Fruit fly (Drosophila melanogaster): ENCODE measurements around the gene CG6204.

CG6204 gene

DNA sequence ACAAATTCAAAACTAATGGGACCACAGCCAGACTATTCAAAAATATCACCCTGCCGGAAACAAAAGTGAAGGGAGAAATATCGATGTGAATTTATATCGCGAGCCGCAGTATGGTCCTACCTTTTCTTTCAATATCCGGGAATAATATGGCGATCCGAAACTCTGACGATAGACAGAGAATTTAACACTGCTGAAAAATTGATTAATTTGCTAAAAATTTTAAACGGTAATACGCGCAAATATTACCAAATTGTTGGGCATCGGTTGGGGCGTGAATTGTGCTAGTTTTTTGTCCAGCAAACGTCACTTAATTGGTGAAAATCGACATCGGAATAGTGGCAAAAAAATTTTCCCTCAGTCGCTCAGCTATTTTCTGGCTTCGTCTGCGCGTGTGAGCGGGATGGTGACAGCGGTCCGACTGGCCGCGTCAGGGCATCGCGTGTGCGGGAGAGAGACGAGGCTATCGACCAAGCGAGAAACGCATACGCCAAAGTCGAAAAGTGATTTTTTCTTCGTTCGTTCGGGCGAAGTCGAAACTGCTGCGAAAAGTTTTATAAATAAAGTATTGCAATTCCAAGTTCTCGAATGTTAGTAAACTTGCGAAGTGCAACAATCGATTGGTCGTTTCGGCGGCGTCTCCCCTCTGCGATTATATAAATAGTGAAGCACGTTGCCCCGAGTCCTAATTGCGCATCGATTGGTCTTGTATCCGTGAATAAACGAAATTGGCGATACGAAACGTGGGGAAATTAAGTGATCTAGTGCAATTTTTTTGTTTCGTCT is 37.0 kb downstream of the CG6204 start, which contains the start of gene mask (continued):
- TF ChIP-seq CG8765 (GFP tag; IDR thresholded peaks at IDR 0.05) (no peak), Sry-β (GFP tag; optimal IDR thresholded peaks at IDR 0.05) (peak; percentile 35), C15 (GFP tag; IDR thresholded peaks at IDR 0.05) (peak; percentile 48; the same call in 1 of the 3 replicates), HLH54F (GFP tag; optimal IDR thresholded peaks at IDR 0.05) (peak; percentile 48), kni (GFP tag; optimal IDR thresholded peaks at IDR 0.05) (peak; percentile 70), CG10366 (GFP tag; IDR thresholded peaks at IDR 0.05) (peak; percentile 76), CG10654 (GFP tag; optimal IDR thresholded peaks at IDR 0.05) (peak; percentile 75), Deaf1 (tag; optimal IDR thresholded peaks at IDR 0.05) (peak; percentile 66), grn (GFP tag; optimal IDR thresholded peaks at IDR 0.05) (peak; percentile 69), HLH4C (GFP tag; IDR thresholded peaks at IDR 0.05; ENCODE audit: partially characterized antibody) (no peak), exex (tag; optimal IDR thresholded peaks at IDR 0.05) (peak; percentile 35), CG17359 (tag; optimal IDR thresholded peaks at IDR 0.05) (peak; percentile 63), Gug (GFP tag; IDR thresholded peaks at IDR 0.05) (peak; percentile 62; the same call in 3 of the 4 replicates), CG12155 (GFP tag; optimal IDR thresholded peaks at IDR 0.05) (peak; percentile 31), Spps (tag; optimal IDR thresholded peaks at IDR 0.05) (peak; percentile 66), PHDP (tag; optimal IDR thresholded peaks at IDR 0.05) (peak; percentile 66), CG15601 (tag; optimal IDR thresholded peaks at IDR 0.05) (peak; percentile 70), CG13624 (GFP tag; optimal IDR thresholded peaks at IDR 0.05) (peak; percentile 72), CG16813 (GFP tag; IDR thresholded peaks at IDR 0.05; ENCODE audit: partially characterized antibody) (no peak; the same call in 2 of the 3 replicates), sim (GFP tag; IDR thresholded peaks at IDR 0.05) (peak; percentile 66), CG3065 (GFP tag; optimal IDR thresholded peaks at IDR 0.05) (peak; percentile 71), CG18262 (tag; optimal IDR thresholded peaks at IDR 0.05) (peak; percentile 58), CG12299 (tag; optimal IDR thresholded peaks at IDR 0.05) (peak; percentile 54), CG32767 (GFP tag; IDR thresholded peaks at IDR 0.05) (no peak), Hey (tag; optimal IDR thresholded peaks at IDR 0.05) (peak; percentile 83), CG6272 (GFP tag; IDR thresholded peaks at IDR 0.05) (peak; percentile 66), fd102C (GFP tag; optimal IDR thresholded peaks at IDR 0.05) (peak; percentile 50), CG3995 (GFP tag; optimal IDR thresholded peaks at IDR 0.05) (peak; percentile 71), CG17829 (tag; optimal IDR thresholded peaks at IDR 0.05) (peak; percentile 17), Lim3 (GFP tag; IDR thresholded peaks at IDR 0.05) (no peak), hb (GFP tag; IDR thresholded peaks at IDR 0.05; ENCODE audit: partially characterized antibody) (no peak), Bgb (GFP tag; IDR thresholded peaks at IDR 0.05; ENCODE audit: partially characterized antibody) (0 out of 2 replicates have a peak, but pooled peaks have one; percentile 4), CG4617 (GFP tag; optimal IDR thresholded peaks at IDR 0.05; ENCODE audit: borderline replicate concordance) (peak; percentile 74), sens (GFP tag) (peak; percentile 81), h (optimal IDR thresholded peaks at IDR 0.05) (no peak), CG10274 (GFP tag; optimal IDR thresholded peaks at IDR 0.05) (peak; percentile 33), caup (GFP tag; optimal IDR thresholded peaks at IDR 0.05; ENCODE audit: severe bottlenecking) (peak; percentile 91), crol (GFP tag; IDR thresholded peaks at IDR 0.05) (no peak), CG13123 (GFP tag; optimal IDR thresholded peaks at IDR 0.05) (peak; percentile 50), stc (GFP tag; IDR thresholded peaks at IDR 0.05) (peak; percentile 69; the same call in 1 of the 2 replicates), CoRest (tag; optimal IDR thresholded peaks at IDR 0.05) (peak; percentile 63), CG4730 (GFP tag; IDR thresholded peaks at IDR 0.05) (0 out of 2 replicates have a peak, but pooled peaks have one; percentile 7), tx (GFP tag; optimal IDR thresholded peaks at IDR 0.05) (peak; percentile 30), odd (GFP tag; optimal IDR thresholded peaks at IDR 0.05) (peak; percentile 73), CG3726 (GFP tag; IDR thresholded peaks at IDR 0.05) (peak; percentile 65; the same call in 1 of the 3 replicates), slbo (GFP tag; IDR thresholded peaks at IDR 0.05) (peak; percentile 79), zfh1 (GFP tag; IDR thresholded peaks at IDR 0.05) (peak; percentile 86), CG2712 (tag; optimal IDR thresholded peaks at IDR 0.05) (peak; percentile 52), Dp (GFP tag; optimal IDR thresholded peaks at IDR 0.05) (peak; percentile 46)
